Worm (Caenorhabditis elegans): ENCODE data around the gene puf-6.

Gene puf-6

DNA sequence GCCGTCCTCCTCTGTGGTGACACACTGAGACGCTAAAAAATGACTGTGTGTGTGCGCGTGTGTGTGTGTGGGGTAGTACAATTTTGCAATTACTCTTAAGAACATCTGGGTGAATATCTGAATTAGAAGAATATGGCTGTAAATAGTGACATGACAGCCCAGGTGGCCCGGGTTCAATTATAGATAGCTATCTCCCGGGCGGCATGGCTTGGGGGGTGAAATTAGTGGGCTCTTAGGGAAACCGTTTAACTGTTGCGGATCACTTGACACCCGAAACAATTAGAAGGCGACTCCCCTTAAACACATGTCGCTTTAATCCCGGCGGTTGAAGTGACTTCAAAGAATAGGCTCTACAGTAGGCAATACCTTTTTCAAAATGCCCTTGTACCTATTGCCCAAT, 53.1 kb downstream of the puf-6 start:
- TF ChIP-seq unc-120 (tag; optimal IDR thresholded peaks at IDR 0.05; ENCODE audit: poor library complexity, severe bottlenecking): no peak
- peak; percentile 36 for TF ChIP-seq ceh-43 (GFP tag; optimal IDR thresholded peaks at IDR 0.05)
- no peak for TF ChIP-seq M03D4.4 (tag; optimal IDR thresholded peaks at IDR 0.05)
- TF ChIP-seq nhr-28 (tag; optimal IDR thresholded peaks at IDR 0.05): no peak
- TF ChIP-seq blmp-1 (tag; optimal IDR thresholded peaks at IDR 0.05): no peak
- TF ChIP-seq nhr-2 (tag; optimal IDR thresholded peaks at IDR 0.05): peak; percentile 67
- TF ChIP-seq ztf-11 (tag; optimal IDR thresholded peaks at IDR 0.05): no peak
- no peak for TF ChIP-seq drap-1 (GFP tag; optimal IDR thresholded peaks at IDR 0.05)
- TF ChIP-seq mep-1 (tag; optimal IDR thresholded peaks at IDR 0.05): no peak
- no peak for TF ChIP-seq nhr-237 (tag; optimal IDR thresholded peaks at IDR 0.05)

All from whole organism, mixed stage, embryonic.